Worm (Caenorhabditis elegans) whole organism, L4 larva: Measurements from ENCODE around the gene gcy-12.

Source experiments
- ceh-44 ChIP-seq: fragments of 200-800 bp; sonication (Bioruptor generic); IDR thresholded peaks from 2 replicates; pipeline ENCODE4 v1.3.6; 2022; ENCODE audit warnings: missing genetic modification reagents, missing genetic modification characterization, missing compliant biosample characterization
- daf-12 ChIP-seq: fragments of 150-350 bp; optimal IDR thresholded peaks from 2 replicates; lab custom pipeline; 2014; ENCODE audit warnings: missing biosample characterization, missing genetic modification reagents, missing genetic modification characterization
- nhr-25 ChIP-seq: sonication (generic microtip); optimal IDR thresholded peaks from 2 replicates; lab custom pipeline; 2017; ENCODE audit warnings: missing genetic modification characterization, mild to moderate bottlenecking, missing compliant biosample characterization, antibody characterized with exemption, moderate library complexity, borderline replicate concordance; ENCODE audit not compliant: insufficient read depth
- rbr-2 ChIP-seq: sonication (generic microtip); optimal IDR thresholded peaks from 2 replicates; lab custom pipeline; 2016; ENCODE audit warnings: missing genotype, missing genetic modification characterization, missing compliant biosample characterization
- skn-1 ChIP-seq: fragments of 150-350 bp; optimal IDR thresholded peaks from 2 replicates; lab custom pipeline; 2014; ENCODE audit warnings: missing biosample characterization, missing genetic modification characterization

DNA sequence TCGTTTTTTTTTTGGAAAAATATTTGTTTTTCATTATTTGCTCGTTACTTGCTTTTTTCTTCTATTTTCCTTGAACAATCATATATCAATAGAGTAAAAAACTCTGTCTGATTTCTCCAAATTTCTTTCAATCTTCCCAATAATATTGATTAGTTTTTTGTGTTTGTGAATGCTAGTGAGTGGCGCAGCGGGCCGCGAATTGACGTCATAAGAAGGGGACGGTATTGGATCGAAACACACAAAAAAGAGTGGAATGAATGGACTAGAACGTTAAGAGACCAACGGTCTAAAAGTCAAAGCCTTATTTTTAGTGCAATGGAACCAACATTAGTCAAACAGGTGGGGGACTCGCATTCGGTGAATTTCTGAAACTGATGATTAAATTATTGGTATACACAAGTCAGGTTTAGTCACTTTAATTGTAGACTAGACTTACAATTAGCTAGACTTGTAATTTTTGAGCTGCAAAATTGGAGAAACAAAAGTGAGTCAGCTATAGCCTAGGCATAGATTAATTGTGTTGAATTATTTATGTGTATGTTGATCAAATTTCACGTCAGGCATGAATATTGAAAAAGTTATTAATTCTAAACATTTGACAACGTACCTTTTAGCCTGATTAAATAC, 19.9 kb downstream of the gcy-12 start:
- TF ChIP-seq ceh-44 (GFP tag; lab: Robert Waterston, UW) (no peak), rbr-2 (tag; lab: Kevin White, UChicago) (no peak), nhr-25 (tag; lab: Kevin White, UChicago) (no peak), skn-1 (tag; lab: Kevin White, UChicago) (no peak), daf-12 (tag; lab: Kevin White, UChicago) (no peak)
